Worm (Caenorhabditis elegans) whole organism, mixed stage, embryonic: ENCODE results near the gene amt-3.

Source experiments
- blmp-1 ChIP-seq: fragments of 150-350 bp; optimal IDR thresholded peaks from 2 replicates; lab custom pipeline; 2014; ENCODE audit warnings: missing biosample characterization, missing genetic modification characterization
- ceh-43 ChIP-seq: fragments of 200-800 bp; sonication (Bioruptor generic); optimal IDR thresholded peaks from 2 replicates; lab custom pipeline; 2018; ENCODE audit warnings: mild to moderate bottlenecking, missing genetic modification characterization, moderate library complexity, missing compliant biosample characterization
- nhr-12 ChIP-seq: fragments of 150-350 bp; optimal IDR thresholded peaks from 2 replicates; lab custom pipeline; 2014; ENCODE audit warnings: missing biosample characterization, missing genetic modification characterization
- nhr-28 ChIP-seq: fragments of 150-350 bp; optimal IDR thresholded peaks from 2 replicates; lab custom pipeline; 2014; ENCODE audit warnings: missing biosample characterization, missing genetic modification characterization
- pha-4 ChIP-seq: fragments of 150-350 bp; optimal IDR thresholded peaks from 2 replicates; lab custom pipeline; 2018; ENCODE audit warnings: missing biosample characterization, missing genetic modification reagents, missing genetic modification characterization
- snpc-4 ChIP-seq: fragments of 150-350 bp; optimal IDR thresholded peaks from 2 replicates; lab custom pipeline; 2014; ENCODE audit warnings: missing biosample characterization, missing genetic modification characterization
- unc-39 ChIP-seq: fragments of 150-350 bp; optimal IDR thresholded peaks from 2 replicates; lab custom pipeline; 2014; ENCODE audit warnings: missing biosample characterization, missing genetic modification characterization
- zip-8 ChIP-seq: fragments of 150-350 bp; optimal IDR thresholded peaks from 2 replicates; lab custom pipeline; 2014; ENCODE audit warnings: missing biosample characterization, missing genetic modification characterization

DNA sequence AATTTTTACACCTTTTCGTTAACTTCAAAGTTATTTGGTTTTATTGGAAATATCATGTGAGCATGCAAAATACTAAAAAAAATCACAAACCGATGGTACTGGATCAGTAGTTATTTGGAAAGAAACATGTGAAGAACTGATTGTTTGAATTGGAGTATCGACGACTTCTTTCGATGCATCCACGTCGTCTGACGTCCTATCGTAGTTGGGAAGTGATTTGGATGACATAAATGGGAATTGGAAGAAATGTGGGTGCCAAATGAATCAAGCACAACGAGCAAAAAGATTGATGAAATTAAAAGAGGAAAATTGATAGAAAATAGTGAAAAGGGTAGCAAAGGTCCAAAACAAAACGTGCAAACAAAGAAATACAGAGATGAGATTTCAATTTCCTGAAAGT, 47.7 kb downstream of the amt-3 start, which contains the start of gene shw-1:
- TF ChIP-seq nhr-12 = no peak
- TF ChIP-seq zip-8 = no peak
- TF ChIP-seq snpc-4 (tag; lab: Kevin White, UChicago) = no peak
- TF ChIP-seq ceh-43 (GFP tag; lab: Kevin White, UChicago) = no peak
- no peak for TF ChIP-seq unc-39 (tag; lab: Kevin White, UChicago)
- TF ChIP-seq nhr-28 = no peak
- TF ChIP-seq blmp-1 (tag; lab: Kevin White, UChicago) = no peak
- no peak for TF ChIP-seq pha-4 (tag; lab: Kevin White, UChicago)
